Worm (Caenorhabditis elegans): Measurements from ENCODE around the gene F11G11.5.
"Not testable (repeated sequence)": the region's sequence is repeated elsewhere in the genome, so short reads cannot be mapped to it uniquely, and the experiment has no call there.

F11G11.5 gene

ce11 chrII:4821739-4822138 is 36.0 kb upstream of the F11G11.5 start, which contains the start of gene lact-5:
Gene lact-5 (minus strand): TSS chrII:4821739.
- peak; percentile 43 for TF ChIP-seq nhr-25 (tag; optimal IDR thresholded peaks at IDR 0.05)
- peak; percentile 16 for TF ChIP-seq nhr-43 (tag; optimal IDR thresholded peaks at IDR 0.05; ENCODE audit: poor library complexity, severe bottlenecking)
- no peak for TF ChIP-seq daf-12 (tag; optimal IDR thresholded peaks at IDR 0.05)
- TF ChIP-seq nhr-23 (tag; optimal IDR thresholded peaks at IDR 0.05) = peak; percentile 66
- no peak for TF ChIP-seq eor-1 (tag; optimal IDR thresholded peaks at IDR 0.05)
- TF ChIP-seq elt-3 (tag; optimal IDR thresholded peaks at IDR 0.05) = peak in 1 of 3 experiments; percentile 10

- TF ChIP-seq nhr-25 (tag; optimal IDR thresholded peaks at IDR 0.05) (no peak), ceh-82 (tag; optimal IDR thresholded peaks at IDR 0.05) (no peak), nhr-76 (tag; optimal IDR thresholded peaks at IDR 0.05) (no peak), elt-1 (tag; optimal IDR thresholded peaks at IDR 0.05) (no peak), pha-4 (tag; optimal IDR thresholded peaks at IDR 0.05) (no peak), daf-12 (tag; optimal IDR thresholded peaks at IDR 0.05) (no peak), nhr-67 (tag; optimal IDR thresholded peaks at IDR 0.05) (no peak), mml-1 (tag; optimal IDR thresholded peaks at IDR 0.05) (no peak), fkh-2 (tag; optimal IDR thresholded peaks at IDR 0.05) (no peak), ZK546.5 (tag; optimal IDR thresholded peaks at IDR 0.05) (no peak), unc-62 (GFP tag; optimal IDR thresholded peaks at IDR 0.05) (no peak)
Observed at ce11 chrII:4822610-4823009, 35.1 kb upstream of the F11G11.5 start.

- TF ChIP-seq egl-5, eor-1, zag-1 (tag; optimal IDR thresholded peaks at IDR 0.05): not testable (repeated sequence)
Observed at ce11 chrII:4825133-4825532, 32.6 kb upstream of the F11G11.5 start, which contains the start of the genes C33F10.8 and msp-40. Gene C33F10.8 (minus strand): TSS chrII:4825233. Gene msp-40 (plus strand): TSS chrII:4825414.

- TF ChIP-seq ZK546.5 (tag; optimal IDR thresholded peaks at IDR 0.05) (no peak), ceh-9 (tag; optimal IDR thresholded peaks at IDR 0.05) (no peak), zag-1 (tag; optimal IDR thresholded peaks at IDR 0.05) (no peak), lin-15B (tag; optimal IDR thresholded peaks at IDR 0.05) (peak; percentile 40), nhr-237 (tag; optimal IDR thresholded peaks at IDR 0.05) (no peak), nhr-23 (tag; optimal IDR thresholded peaks at IDR 0.05) (no peak), nfya-1 (tag; optimal IDR thresholded peaks at IDR 0.05; ENCODE audit: insufficient read depth) (peak; percentile 63), ceh-28 (tag; optimal IDR thresholded peaks at IDR 0.05) (peak; percentile 5), fkh-2 (tag; optimal IDR thresholded peaks at IDR 0.05) (no peak)
Observed at ce11 chrII:4827734-4828609, 29.8 kb upstream of the F11G11.5 start, which contains the start of the genes fbxb-88 and tbck-1. Gene fbxb-88 (minus strand): TSS chrII:4827884. Gene tbck-1 (plus strand): TSS chrII:4828559.

- no peak for TF ChIP-seq nhr-28 (tag; optimal IDR thresholded peaks at IDR 0.05)
- TF ChIP-seq nhr-23 (tag; optimal IDR thresholded peaks at IDR 0.05) = no peak
- TF ChIP-seq ZK546.5 (tag; optimal IDR thresholded peaks at IDR 0.05) = no peak
- TF ChIP-seq pqm-1 (tag; optimal IDR thresholded peaks at IDR 0.05) = no peak
- TF ChIP-seq fkh-2 (tag; optimal IDR thresholded peaks at IDR 0.05) = no peak
- TF ChIP-seq ztf-11 (tag; optimal IDR thresholded peaks at IDR 0.05) = no peak
- TF ChIP-seq nhr-77 (tag; optimal IDR thresholded peaks at IDR 0.05) = no peak
- no peak for TF ChIP-seq tbx-2 (tag; optimal IDR thresholded peaks at IDR 0.05)
- no peak for TF ChIP-seq elt-3 (tag; optimal IDR thresholded peaks at IDR 0.05)
- TF ChIP-seq aly-2 (tag; optimal IDR thresholded peaks at IDR 0.05) = no peak
- TF ChIP-seq sea-2 (GFP tag; optimal IDR thresholded peaks at IDR 0.05) = no peak
- no peak for TF ChIP-seq nhr-12 (tag; optimal IDR thresholded peaks at IDR 0.05)
- TF ChIP-seq pha-4 (tag; optimal IDR thresholded peaks at IDR 0.05) = no peak
- TF ChIP-seq jun-1 (tag; optimal IDR thresholded peaks at IDR 0.05) = no peak
- no peak for TF ChIP-seq ceh-28 (tag; optimal IDR thresholded peaks at IDR 0.05)
- TF ChIP-seq elt-2 (tag; optimal IDR thresholded peaks at IDR 0.05) = no peak
Observed at ce11 chrII:4834761-4835160, 23.0 kb upstream of the F11G11.5 start, which contains the start of the genes C33F10.11 and C33F10.1. Gene C33F10.11 (minus strand): TSS chrII:4834861. Gene C33F10.1 (plus strand): TSS chrII:4835023.
